Worm (Caenorhabditis elegans) whole organism, L4 larva: ENCODE measurements around the gene srz-6.
A peak's percentile ranks its signal among the peaks of the same experiment; 100 is the strongest.

Experiments
- F10B5.3 ChIP-seq: sonication (generic microtip); optimal IDR thresholded peaks from 2 replicates; lab custom pipeline; 2016; ENCODE audit warnings: mild to moderate bottlenecking, missing genetic modification characterization, missing compliant biosample characterization
- F37D6.2 ChIP-seq: sonication (generic microtip); optimal IDR thresholded peaks from 2 replicates; lab custom pipeline; 2016; ENCODE audit warnings: mild to moderate bottlenecking, missing genetic modification characterization, missing compliant biosample characterization
- F44E2.7 ChIP-seq: fragments of 200-800 bp; sonication (Bioruptor generic); IDR thresholded peaks from 2 replicates; pipeline ENCODE4 v2.1.2; 2022; ENCODE audit warnings: missing genetic modification characterization, missing compliant biosample characterization
- F49E8.2 ChIP-seq: sonication (generic microtip); optimal IDR thresholded peaks from 2 replicates; lab custom pipeline; 2016; ENCODE audit warnings: missing compliant biosample characterization, mild to moderate bottlenecking, missing genetic modification characterization, borderline replicate concordance
- T20F7.1 ChIP-seq: fragments of 200-800 bp; sonication (Bioruptor generic); optimal IDR thresholded peaks from 2 replicates; lab custom pipeline; 2018; ENCODE audit warnings: mild to moderate bottlenecking, missing genetic modification characterization, missing compliant biosample characterization
- ZK337.2 ChIP-seq: fragments of 200-800 bp; sonication (Bioruptor generic); IDR thresholded peaks from 2 replicates; pipeline ENCODE4 v1.3.6; 2022; ENCODE audit warnings: missing genetic modification reagents, missing genetic modification characterization, missing compliant biosample characterization
- ZK546.5 ChIP-seq, 2 experiments: sonication (generic microtip); optimal IDR thresholded peaks; 2 replicates each; lab custom pipeline; 2017; ENCODE audit warnings: missing biosample characterization in 2 of 2, missing genetic modification characterization in 2 of 2
- attf-4 ChIP-seq: sonication (generic microtip); optimal IDR thresholded peaks from 3 replicates; lab custom pipeline; 2017; ENCODE audit warnings: missing biosample characterization, missing genetic modification characterization
- ceh-20 ChIP-seq: fragments of 200-800 bp; sonication (Bioruptor generic); IDR thresholded peaks from 2 replicates; pipeline ENCODE4 v1.3.6; 2022; ENCODE audit warnings: missing genetic modification reagents, missing genetic modification characterization, missing compliant biosample characterization
- ceh-28 ChIP-seq: fragments of 150-350 bp; optimal IDR thresholded peaks from 2 replicates; lab custom pipeline; 2014; ENCODE audit warnings: missing biosample characterization, missing genetic modification reagents, missing genetic modification characterization
- ceh-32 ChIP-seq: sonication (generic microtip); optimal IDR thresholded peaks from 2 replicates; lab custom pipeline; 2016; ENCODE audit warnings: mild to moderate bottlenecking, missing genetic modification characterization, missing compliant biosample characterization; ENCODE audit not compliant: poor library complexity
- ceh-62 ChIP-seq: sonication (generic microtip); optimal IDR thresholded peaks from 2 replicates; lab custom pipeline; 2017; ENCODE audit warnings: missing biosample characterization, missing genetic modification characterization
- ceh-82 ChIP-seq: sonication (generic microtip); optimal IDR thresholded peaks from 2 replicates; lab custom pipeline; 2017; ENCODE audit warnings: missing biosample characterization, missing genetic modification characterization
- ces-1 ChIP-seq: fragments of 150-350 bp; sonication (generic microtip); optimal IDR thresholded peaks from 4 replicates; lab custom pipeline; 2014; ENCODE audit warnings: missing biosample characterization, missing genetic modification reagents, missing genetic modification characterization
- ctbp-1 ChIP-seq: fragments of 200-800 bp; sonication (Bioruptor generic); IDR thresholded peaks from 2 replicates; pipeline ENCODE4 v1.3.6; 2022; ENCODE audit warnings: missing genetic modification reagents, missing genetic modification characterization, missing compliant biosample characterization
- daf-12 ChIP-seq: fragments of 150-350 bp; optimal IDR thresholded peaks from 2 replicates; lab custom pipeline; 2014; ENCODE audit warnings: missing biosample characterization, missing genetic modification reagents, missing genetic modification characterization
- daf-19 ChIP-seq: fragments of 200-800 bp; sonication (Bioruptor generic); conservative IDR thresholded peaks from 2 replicates; pipeline ENCODE4 v1.3.6; 2022; ENCODE audit warnings: missing genetic modification characterization, missing compliant biosample characterization
- dve-1 ChIP-seq: sonication (generic microtip); optimal IDR thresholded peaks from 2 replicates; lab custom pipeline; 2017; ENCODE audit warnings: antibody characterized with exemption, mild to moderate bottlenecking, missing genetic modification characterization, missing compliant biosample characterization; ENCODE audit not compliant: insufficient read depth
- egl-27 ChIP-seq: sonication (generic microtip); optimal IDR thresholded peaks from 3 replicates; lab custom pipeline; 2017; ENCODE audit warnings: missing biosample characterization, missing genetic modification reagents, missing genetic modification characterization
- fkh-10 ChIP-seq: fragments of 150-350 bp; optimal IDR thresholded peaks from 2 replicates; lab custom pipeline; 2014; ENCODE audit warnings: missing biosample characterization, missing genetic modification reagents, missing genetic modification characterization
- fos-1 ChIP-seq: fragments of 150-350 bp; optimal IDR thresholded peaks from 2 replicates; lab custom pipeline; 2014; ENCODE audit warnings: missing biosample characterization, missing genetic modification characterization
- gei-8 ChIP-seq: fragments of 200-800 bp; sonication (Bioruptor generic); optimal IDR thresholded peaks from 2 replicates; lab custom pipeline; 2018; ENCODE audit warnings: mild to moderate bottlenecking, missing genetic modification characterization, missing compliant biosample characterization
- lim-7 ChIP-seq: fragments of 200-800 bp; sonication (Bioruptor generic); IDR thresholded peaks from 2 replicates; pipeline ENCODE4 v1.3.6; 2022; ENCODE audit warnings: missing genetic modification characterization, missing compliant biosample characterization
- lin-13 ChIP-seq: fragments of 150-350 bp; optimal IDR thresholded peaks from 2 replicates; lab custom pipeline; 2014; ENCODE audit warnings: missing biosample characterization, missing genetic modification reagents, missing genetic modification characterization
- lin-15B ChIP-seq: fragments of 150-350 bp; sonication (generic microtip); optimal IDR thresholded peaks from 3 replicates; lab custom pipeline; 2014; ENCODE audit warnings: missing biosample characterization, missing genetic modification characterization
- lin-29 ChIP-seq: fragments of 200-800 bp; sonication (Bioruptor generic); IDR thresholded peaks from 2 replicates; pipeline ENCODE4 v1.3.6; 2022; ENCODE audit warnings: missing genetic modification reagents, missing genetic modification characterization, missing compliant biosample characterization
- lin-38 ChIP-seq: fragments of 200-800 bp; sonication (Bioruptor generic); IDR thresholded peaks from 2 replicates; pipeline ENCODE4 v1.3.6; 2022; ENCODE audit warnings: missing genetic modification reagents, missing genetic modification characterization, missing compliant biosample characterization
- lin-39 ChIP-seq: fragments of 150-350 bp; optimal IDR thresholded peaks from 2 replicates; lab custom pipeline; 2014; ENCODE audit warnings: missing biosample characterization, missing genetic modification reagents, missing genetic modification characterization
- lsy-2 ChIP-seq, 2 experiments: fragments of 150-350 bp in 1 of 2; sonication (generic microtip) in 1 of 2; optimal IDR thresholded peaks; 2 replicates each; lab custom pipeline; 2014 to 2017; ENCODE audit warnings: missing biosample characterization in 2 of 2, missing genetic modification characterization in 2 of 2
- mdl-1 ChIP-seq, 2 experiments: fragments of 150-350 bp in 1 of 2; sonication (generic microtip) in 1 of 2; optimal IDR thresholded peaks; 2 replicates each; lab custom pipeline; 2014 to 2017; ENCODE audit warnings: missing biosample characterization in 2 of 2, missing genetic modification characterization in 2 of 2
- mes-2 ChIP-seq: sonication (generic microtip); optimal IDR thresholded peaks from 2 replicates; lab custom pipeline; 2016; ENCODE audit warnings: missing genotype, mild to moderate bottlenecking, missing genetic modification characterization, missing compliant biosample characterization; ENCODE audit not compliant: poor library complexity, severe bottlenecking
- nhr-10 ChIP-seq: fragments of 150-350 bp; optimal IDR thresholded peaks from 2 replicates; lab custom pipeline; 2014; ENCODE audit warnings: missing biosample characterization, missing genetic modification characterization
- nhr-102 ChIP-seq: sonication (generic microtip); optimal IDR thresholded peaks from 2 replicates; lab custom pipeline; 2016; ENCODE audit warnings: mild to moderate bottlenecking, missing genetic modification characterization, moderate library complexity, missing compliant biosample characterization
- nhr-11 ChIP-seq: fragments of 150-350 bp; optimal IDR thresholded peaks from 2 replicates; lab custom pipeline; 2014; ENCODE audit warnings: missing biosample characterization, missing genetic modification characterization
- nhr-111 ChIP-seq: fragments of 200-800 bp; sonication (Bioruptor generic); optimal IDR thresholded peaks from 2 replicates; lab custom pipeline; 2018; ENCODE audit warnings: mild to moderate bottlenecking, missing genetic modification characterization, missing compliant biosample characterization
- nhr-237 ChIP-seq: sonication (generic microtip); optimal IDR thresholded peaks from 2 replicates; lab custom pipeline; 2017; ENCODE audit warnings: missing biosample characterization, missing genetic modification characterization
- nhr-25 ChIP-seq: sonication (generic microtip); optimal IDR thresholded peaks from 2 replicates; lab custom pipeline; 2017; ENCODE audit warnings: missing genetic modification characterization, mild to moderate bottlenecking, missing compliant biosample characterization, antibody characterized with exemption, moderate library complexity, borderline replicate concordance; ENCODE audit not compliant: insufficient read depth
- nhr-28 ChIP-seq: fragments of 150-350 bp; optimal IDR thresholded peaks from 2 replicates; lab custom pipeline; 2014; ENCODE audit warnings: missing biosample characterization, missing genetic modification characterization
- nhr-41 ChIP-seq: fragments of 200-800 bp; sonication (Bioruptor generic); IDR thresholded peaks from 2 replicates; pipeline ENCODE4 v1.3.6; 2022; ENCODE audit warnings: missing genetic modification reagents, missing genetic modification characterization, missing compliant biosample characterization
- nhr-42 ChIP-seq: fragments of 200-800 bp; sonication (Bioruptor generic); IDR thresholded peaks from 2 replicates; pipeline ENCODE4 v1.3.6; 2022; ENCODE audit warnings: missing genetic modification characterization, missing compliant biosample characterization
- nhr-76 ChIP-seq: fragments of 150-350 bp; optimal IDR thresholded peaks from 2 replicates; lab custom pipeline; 2014; ENCODE audit warnings: missing biosample characterization, missing genetic modification characterization
- nhr-77 ChIP-seq: fragments of 150-350 bp; optimal IDR thresholded peaks from 2 replicates; lab custom pipeline; 2014; ENCODE audit warnings: missing biosample characterization, missing genetic modification characterization
- pha-4 ChIP-seq, 2 experiments: fragments of 150-350 bp in 1 of 2; fragments of 200-800 bp in 1 of 2; sonication (Bioruptor generic) in 1 of 2; IDR thresholded peaks in 1 of 2; optimal IDR thresholded peaks in 1 of 2; 2 replicates each; pipeline versions ENCODE4 v1.3.6 to Lab custom; 2014 to 2022; ENCODE audit warnings: missing genetic modification characterization in 2 of 2, missing genetic modification reagents in 2 of 2, missing biosample characterization in 1 of 2, missing compliant biosample characterization in 1 of 2
- php-3 ChIP-seq: fragments of 200-800 bp; sonication (Bioruptor generic); IDR thresholded peaks from 2 replicates; pipeline ENCODE4 v1.3.6; 2022; ENCODE audit warnings: missing genetic modification reagents, missing genetic modification characterization, missing compliant biosample characterization
- rbr-2 ChIP-seq: sonication (generic microtip); optimal IDR thresholded peaks from 2 replicates; lab custom pipeline; 2016; ENCODE audit warnings: missing genotype, missing genetic modification characterization, missing compliant biosample characterization
- set-16 ChIP-seq: fragments of 200-800 bp; sonication (Bioruptor generic); IDR thresholded peaks from 2 replicates; pipeline ENCODE4 v1.3.6; 2022; ENCODE audit warnings: missing genetic modification reagents, missing genetic modification characterization, missing compliant biosample characterization
- spr-3 ChIP-seq: fragments of 200-800 bp; sonication (Bioruptor generic); optimal IDR thresholded peaks from 2 replicates; lab custom pipeline; 2018; ENCODE audit warnings: mild to moderate bottlenecking, missing genetic modification characterization, missing compliant biosample characterization
- unc-39 ChIP-seq: sonication (generic microtip); optimal IDR thresholded peaks from 2 replicates; lab custom pipeline; 2017; ENCODE audit warnings: missing biosample characterization, missing genetic modification characterization
- unc-62 ChIP-seq, 3 experiments: fragments of 150-350 bp in 1 of 3; sonication (generic microtip); optimal IDR thresholded peaks in 2 of 3; peaks in 1 of 3; 1 replicate in 1 of 3; 2 replicates in 2 of 3; lab custom pipeline; 2014 to 2017; ENCODE audit warnings: missing biosample characterization in 3 of 3, missing genetic modification characterization in 3 of 3, missing genetic modification reagents in 3 of 3, missing genotype in 1 of 3
- zag-1 ChIP-seq: fragments of 150-350 bp; optimal IDR thresholded peaks from 2 replicates; lab custom pipeline; 2014; ENCODE audit warnings: missing biosample characterization, missing genetic modification characterization

The srz-6 gene

DNA sequence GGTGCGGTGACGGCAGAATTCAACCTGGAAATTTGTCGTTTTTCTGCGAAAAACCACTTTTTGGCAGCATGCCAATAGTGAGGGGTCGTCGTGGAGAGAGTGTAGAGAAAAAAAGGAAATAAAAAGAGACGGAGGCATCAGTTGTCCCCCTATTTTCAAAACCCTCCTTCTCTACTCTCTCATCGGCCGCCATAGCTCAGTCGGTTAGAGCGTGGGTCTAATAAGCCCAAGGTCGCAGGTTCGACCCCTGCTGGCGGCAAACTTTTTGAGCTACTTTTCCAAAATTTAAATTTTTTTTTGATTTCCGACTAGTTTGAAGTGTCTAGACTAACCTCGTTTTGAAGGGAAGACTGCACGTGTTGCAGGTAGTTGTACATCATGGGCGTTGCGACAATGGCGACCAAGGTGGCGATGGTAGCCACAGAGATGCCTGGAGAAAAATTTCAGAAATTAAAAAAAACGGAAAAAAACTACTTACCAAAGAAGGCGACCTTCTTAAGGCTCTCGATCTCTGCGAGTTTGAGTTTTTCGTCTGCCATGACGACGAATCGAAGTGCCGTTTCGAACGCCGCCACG is 2.6 kb downstream of the srz-6 start, which contains the start of gene col-85 (continued):
- TF ChIP-seq lim-7 (GFP tag; lab: Robert Waterston, UW) = peak; percentile 98
- TF ChIP-seq nhr-11 (tag; lab: Kevin White, UChicago) = peak; percentile 56
- peak; percentile 83 for TF ChIP-seq mes-2 (tag; lab: Kevin White, UChicago)
- TF ChIP-seq ceh-62 = no peak
- TF ChIP-seq nhr-25 (tag; lab: Kevin White, UChicago) = no peak
- TF ChIP-seq nhr-41 (GFP tag; lab: Robert Waterston, UW) = peak; percentile 94
- TF ChIP-seq daf-12 (tag; lab: Kevin White, UChicago) = no peak
- TF ChIP-seq F49E8.2 (tag; lab: Kevin White, UChicago) = peak; percentile 49
- no peak for TF ChIP-seq lin-15B (tag; lab: Kevin White, UChicago)
- TF ChIP-seq spr-3 (GFP tag; lab: Kevin White, UChicago) = peak; percentile 81
- peak; percentile 84 for TF ChIP-seq php-3
- TF ChIP-seq egl-27 (tag; lab: Kevin White, UChicago) = no peak
- TF ChIP-seq nhr-77 (tag; lab: Kevin White, UChicago) = peak; percentile 60
- no peak for TF ChIP-seq nhr-76
- TF ChIP-seq zag-1 (tag; lab: Kevin White, UChicago) = no peak
- no peak for TF ChIP-seq nhr-10 (tag; lab: Kevin White, UChicago)
- peak; percentile 76 for TF ChIP-seq gei-8 (GFP tag; lab: Kevin White, UChicago)
- TF ChIP-seq fos-1 (tag; lab: Kevin White, UChicago) = no peak
- TF ChIP-seq attf-4 = no peak
- peak; percentile 73 for TF ChIP-seq nhr-111
- TF ChIP-seq lin-29 (GFP tag; lab: Robert Waterston, UW) = peak; percentile 75
- TF ChIP-seq mdl-1 (tag; optimal IDR thresholded peaks at IDR 0.05; lab: Kevin White, UChicago) = peak in 1 of 2 experiments; percentile 59
- peak; percentile 90 for TF ChIP-seq lin-38 (GFP tag; lab: Robert Waterston, UW)
- TF ChIP-seq ces-1 (GFP tag; lab: Kevin White, UChicago) = no peak
- TF ChIP-seq nhr-237 (tag; lab: Kevin White, UChicago) = no peak
- TF ChIP-seq fkh-10 = peak; percentile 30
- TF ChIP-seq ctbp-1 (GFP tag; lab: Robert Waterston, UW) = peak; percentile 91
- TF ChIP-seq ceh-20 (GFP tag; lab: Robert Waterston, UW) = peak; percentile 78
- peak; percentile 80; the same call in 1 of the 2 replicates for TF ChIP-seq F44E2.7 (GFP tag; lab: Robert Waterston, UW)
- no peak for TF ChIP-seq T20F7.1 (GFP tag; lab: Kevin White, UChicago)
- peak; percentile 75 for TF ChIP-seq nhr-102 (tag; lab: Kevin White, UChicago)
- TF ChIP-seq ZK546.5 (tag; optimal IDR thresholded peaks at IDR 0.05; lab: Kevin White, UChicago) = no peak
- no peak for TF ChIP-seq F10B5.3 (tag; lab: Kevin White, UChicago)
- peak; percentile 2 for TF ChIP-seq ceh-32
- TF ChIP-seq set-16 (GFP tag; lab: Robert Waterston, UW) = no peak
- no peak for TF ChIP-seq ceh-82 (tag; lab: Kevin White, UChicago)
- TF ChIP-seq daf-19 (GFP tag; lab: Robert Waterston, UW) = no peak
- TF ChIP-seq pha-4 (GFP tag; IDR thresholded peaks at IDR 0.05; lab: Robert Waterston, UW) = peak; percentile 95
- no peak for TF ChIP-seq pha-4 (tag; optimal IDR thresholded peaks at IDR 0.05; lab: Kevin White, UChicago)
- peak; percentile 78; the same call in 1 of the 2 replicates for TF ChIP-seq nhr-42
- TF ChIP-seq dve-1 (tag; lab: Kevin White, UChicago) = no peak
- peak; percentile 93 for TF ChIP-seq ZK337.2
- TF ChIP-seq nhr-28 (tag; lab: Kevin White, UChicago) = peak; percentile 48
- TF ChIP-seq lsy-2 (tag; optimal IDR thresholded peaks at IDR 0.05; lab: Kevin White, UChicago) = no peak
- TF ChIP-seq unc-62 (GFP tag; optimal IDR thresholded peaks at IDR 0.05 in 1 of 2; lab: Kevin White, UChicago) = peak in 1 of 2 experiments; percentile 79
- no peak for TF ChIP-seq unc-62 (tag; optimal IDR thresholded peaks at IDR 0.05; lab: Kevin White, UChicago)
- peak; percentile 87 for TF ChIP-seq rbr-2
- peak; percentile 53 for TF ChIP-seq F37D6.2 (tag; lab: Kevin White, UChicago)
- TF ChIP-seq lin-39 = no peak
- TF ChIP-seq lin-13 (GFP tag; lab: Kevin White, UChicago) = peak; percentile 74
- no peak for TF ChIP-seq unc-39 (tag; lab: Kevin White, UChicago)
- TF ChIP-seq ceh-28 (tag; lab: Kevin White, UChicago) = no peak
